Fruit fly (Drosophila melanogaster) whole organism, prepupa: ENCODE results near the gene Acbp3.

ENCODE experiments used
- CG16779 ChIP-seq: fragments of 200-800 bp; sonication (Bioruptor generic); optimal IDR thresholded peaks from 3 replicates; lab custom pipeline; 2017; ENCODE audit warnings: missing biosample characterization, mild to moderate bottlenecking, missing genetic modification characterization
- CG34406 ChIP-seq: fragments of 200-800 bp; sonication (Bioruptor generic); optimal IDR thresholded peaks from 3 replicates; lab custom pipeline; 2016; ENCODE audit warnings: missing biosample characterization, missing genetic modification characterization
- CG6163 ChIP-seq: fragments of 200-800 bp; sonication (Bioruptor generic); IDR thresholded peaks from 3 replicates; pipeline ENCODE4 v1.3.6; 2022; ENCODE audit warnings: missing biosample characterization, missing genetic modification characterization
- CG8119 ChIP-seq: fragments of 200-800 bp; sonication (Bioruptor generic); IDR thresholded peaks from 3 replicates; pipeline ENCODE4 v1.3.6; 2022; ENCODE audit warnings: missing biosample characterization, missing genetic modification characterization
- Eip78C ChIP-seq: fragments of 200-800 bp; sonication (Bioruptor generic); peaks from one replicate; lab custom pipeline; 2016; ENCODE audit warnings: missing biosample characterization, missing genetic modification characterization
- Met ChIP-seq: fragments of 200-800 bp; sonication (Bioruptor generic); optimal IDR thresholded peaks from 3 replicates; lab custom pipeline; 2016; ENCODE audit warnings: missing biosample characterization, missing genetic modification characterization
- OdsH ChIP-seq: fragments of 200-800 bp; sonication (Bioruptor generic); optimal IDR thresholded peaks from 3 replicates; lab custom pipeline; 2016; ENCODE audit warnings: missing biosample characterization, missing genetic modification characterization
- Sox102F ChIP-seq: fragments of 200-800 bp; sonication (Bioruptor generic); optimal IDR thresholded peaks from 2 replicates; lab custom pipeline; 2016; ENCODE audit warnings: missing biosample characterization, mild to moderate bottlenecking, missing genetic modification characterization
- Sox15 ChIP-seq: fragments of 200-800 bp; sonication (Bioruptor generic); optimal IDR thresholded peaks from 3 replicates; lab custom pipeline; 2016; ENCODE audit warnings: missing biosample characterization, missing genetic modification characterization
- fd59A ChIP-seq: fragments of 200-800 bp; sonication (Bioruptor generic); optimal IDR thresholded peaks from 2 replicates; lab custom pipeline; 2017; ENCODE audit warnings: missing biosample characterization, mild to moderate bottlenecking, missing genetic modification characterization, missing genetic modification reagents
- pdm3 ChIP-seq: fragments of 200-800 bp; sonication (Bioruptor generic); optimal IDR thresholded peaks from 3 replicates; lab custom pipeline; 2016; ENCODE audit warnings: missing biosample characterization, missing genetic modification characterization
- topi ChIP-seq: fragments of 200-800 bp; sonication (Bioruptor generic); optimal IDR thresholded peaks from 3 replicates; lab custom pipeline; 2016; ENCODE audit warnings: missing biosample characterization, missing genetic modification characterization

- TF ChIP-seq OdsH (GFP tag; lab: Kevin White, UChicago) (no peak), CG8119 (GFP tag; lab: Robert Waterston, UW) (no peak; the same call in 2 of the 3 replicates), CG16779 (tag; lab: Kevin White, UChicago) (no peak), pdm3 (GFP tag; lab: Kevin White, UChicago) (no peak), CG6163 (GFP tag; lab: Robert Waterston, UW) (0 out of 3 replicates have a peak, but pooled peaks have one; percentile 37), Sox102F (GFP tag; lab: Kevin White, UChicago) (no peak), topi (GFP tag; lab: Kevin White, UChicago) (no peak), fd59A (GFP tag; lab: Kevin White, UChicago) (no peak), Eip78C (GFP tag; lab: Kevin White, UChicago) (no peak), Sox15 (GFP tag; lab: Kevin White, UChicago) (no peak), Met (GFP tag; lab: Kevin White, UChicago) (no peak), CG34406 (GFP tag; lab: Kevin White, UChicago) (no peak)
These were observed 7.0 kb downstream of the Acbp3 start for dm6 chr3L:7137613-7138189.
